Worm (Caenorhabditis elegans): ENCODE results near the gene ZK795.3.

- TF ChIP-seq K02D7.2 (tag; optimal IDR thresholded peaks at IDR 0.05) (no peak), unc-86 (tag; optimal IDR thresholded peaks at IDR 0.05) (no peak), ztf-16 (tag; optimal IDR thresholded peaks at IDR 0.05) (no peak), pha-4 (tag; optimal IDR thresholded peaks at IDR 0.05) (no peak), fkh-10 (GFP tag; optimal IDR thresholded peaks at IDR 0.05) (no peak), odd-2 (tag; optimal IDR thresholded peaks at IDR 0.05) (no peak), lin-11 (tag; optimal IDR thresholded peaks at IDR 0.05) (no peak), gmeb-2 (tag; optimal IDR thresholded peaks at IDR 0.05) (no peak), pqm-1 (tag; optimal IDR thresholded peaks at IDR 0.05) (no peak), che-1 (tag; optimal IDR thresholded peaks at IDR 0.05) (no peak)
These were observed 11.9 kb downstream of the ZK795.3 start, which contains the start of gene K08E7.4 for ce11 chrIV:12571047-12571446.
